Fruit fly (Drosophila melanogaster) whole organism, embryonic: ENCODE measurements around the gene CG15221.

ENCODE experiments used
- BtbVII ChIP-seq: fragments of 200-800 bp; sonication (Bioruptor generic); optimal IDR thresholded peaks from 3 replicates; lab custom pipeline; 2017; ENCODE audit warnings: missing biosample characterization, mild to moderate bottlenecking, missing genetic modification characterization
- CG12299 ChIP-seq: fragments of 200-800 bp; sonication (Bioruptor generic); optimal IDR thresholded peaks from 2 replicates; lab custom pipeline; 2018; ENCODE audit warnings: missing biosample characterization, mild to moderate bottlenecking, missing genetic modification characterization
- CG15073 ChIP-seq: fragments of 200-800 bp; sonication (Bioruptor generic); optimal IDR thresholded peaks from 2 replicates; lab custom pipeline; 2016; ENCODE audit warnings: missing biosample characterization, missing genetic modification characterization
- CG18599 ChIP-seq: fragments of 200-800 bp; sonication (Bioruptor generic); optimal IDR thresholded peaks from 3 replicates; lab custom pipeline; 2017; ENCODE audit warnings: missing biosample characterization, missing genetic modification characterization, mild to moderate bottlenecking, moderate library complexity, missing genetic modification reagents
- CG34422 ChIP-seq: fragments of 200-800 bp; sonication (Bioruptor generic); IDR thresholded peaks from 3 replicates; pipeline ENCODE4 v1.3.6; 2022; ENCODE audit warnings: missing biosample characterization, missing genetic modification characterization
- CG6854 ChIP-seq: fragments of 200-800 bp; sonication (Bioruptor generic); optimal IDR thresholded peaks from 3 replicates; lab custom pipeline; 2017; ENCODE audit warnings: missing biosample characterization, mild to moderate bottlenecking, missing genetic modification characterization
- CG7786 ChIP-seq: fragments of 200-800 bp; sonication (Bioruptor generic); optimal IDR thresholded peaks from 2 replicates; lab custom pipeline; 2016; ENCODE audit warnings: missing biosample characterization, missing genetic modification characterization
- CG9437 ChIP-seq: fragments of 200-800 bp; sonication (Bioruptor generic); optimal IDR thresholded peaks from 2 replicates; lab custom pipeline; 2018; ENCODE audit warnings: missing biosample characterization, mild to moderate bottlenecking, missing genetic modification characterization
- Drgx ChIP-seq: fragments of 200-800 bp; sonication (Bioruptor generic); IDR thresholded peaks from 2 replicates; pipeline ENCODE4 v1.3.6; 2022; ENCODE audit warnings: missing biosample characterization, missing genetic modification characterization
- Ets65A ChIP-seq: fragments of 200-800 bp; sonication (Bioruptor generic); peaks from one replicate; lab custom pipeline; 2016; ENCODE audit warnings: missing biosample characterization, missing genetic modification characterization
- HLH54F ChIP-seq: fragments of 200-800 bp; sonication (Bioruptor generic); optimal IDR thresholded peaks from 3 replicates; lab custom pipeline; 2016; ENCODE audit warnings: missing biosample characterization, missing genetic modification characterization
- MBD-R2 ChIP-seq: fragments of 200-800 bp; sonication (Bioruptor generic); IDR thresholded peaks from 2 replicates; pipeline ENCODE4 v1.3.6; 2022; ENCODE audit warnings: missing biosample characterization, missing genetic modification characterization
- Pdp1 ChIP-seq, 2 experiments: fragments of 200-800 bp; sonication (Bioruptor generic); optimal IDR thresholded peaks; 3 replicates each; lab custom pipeline; 2016; ENCODE audit warnings: missing biosample characterization in 2 of 2, missing genetic modification characterization in 2 of 2, mild to moderate bottlenecking in 1 of 2, moderate library complexity in 1 of 2
- Spps ChIP-seq: fragments of 200-800 bp; sonication (Bioruptor generic); optimal IDR thresholded peaks from 2 replicates; lab custom pipeline; 2018; ENCODE audit warnings: missing biosample characterization, mild to moderate bottlenecking, missing genetic modification characterization
- ftz-f1 ChIP-seq: fragments of 200-800 bp; sonication (Bioruptor generic); optimal IDR thresholded peaks from 2 replicates; lab custom pipeline; 2016; ENCODE audit warnings: missing biosample characterization, missing genetic modification characterization
- hkb ChIP-seq, 2 experiments: fragments of 200-800 bp in 1 of 2; fragments of >200 bp in 1 of 2; sonication (Bioruptor generic) in 1 of 2; IDR thresholded peaks in 1 of 2; optimal IDR thresholded peaks in 1 of 2; 2 replicates each; pipeline versions ENCODE4 v1.3.6 to Lab custom; 2017 to 2022; ENCODE audit warnings: missing biosample characterization in 1 of 2, missing genetic modification characterization in 1 of 2
- knrl ChIP-seq: fragments of 200-800 bp; sonication (Bioruptor generic); IDR thresholded peaks from 3 replicates; pipeline ENCODE4 v1.3.6; 2022; ENCODE audit warnings: missing biosample characterization, missing genetic modification characterization; ENCODE audit not compliant: partially characterized antibody
- luna ChIP-seq: fragments of 200-800 bp; sonication (Bioruptor generic); optimal IDR thresholded peaks from 2 replicates; lab custom pipeline; 2016; ENCODE audit warnings: missing biosample characterization, missing genetic modification characterization
- nerfin-2 ChIP-seq: fragments of 200-800 bp; sonication (Bioruptor generic); IDR thresholded peaks from 2 replicates; pipeline ENCODE4 v1.3.6; 2022; ENCODE audit warnings: missing biosample characterization, missing genetic modification characterization; ENCODE audit not compliant: partially characterized antibody
- nom ChIP-seq: fragments of 200-800 bp; sonication (Bioruptor generic); optimal IDR thresholded peaks from 2 replicates; lab custom pipeline; 2017; ENCODE audit warnings: missing biosample characterization, missing genetic modification characterization, mild to moderate bottlenecking, moderate library complexity, missing genetic modification reagents
- pnt ChIP-seq: fragments of 200-800 bp; sonication (Bioruptor generic); optimal IDR thresholded peaks from 3 replicates; lab custom pipeline; 2016; ENCODE audit warnings: missing biosample characterization, missing genetic modification characterization
- pum ChIP-seq: fragments of 200-800 bp; sonication (Bioruptor generic); optimal IDR thresholded peaks from 2 replicates; lab custom pipeline; 2016; ENCODE audit warnings: missing biosample characterization, missing genetic modification characterization
- ro ChIP-seq: fragments of 200-800 bp; sonication (Bioruptor generic); IDR thresholded peaks from 2 replicates; pipeline ENCODE4 v1.3.6; 2022; ENCODE audit warnings: missing biosample characterization, missing genetic modification characterization
- slou ChIP-seq: fragments of 200-800 bp; sonication (Bioruptor generic); optimal IDR thresholded peaks from 3 replicates; lab custom pipeline; 2016; ENCODE audit warnings: missing biosample characterization, missing genetic modification characterization
- sqz ChIP-seq: fragments of 200-800 bp; sonication (Bioruptor generic); optimal IDR thresholded peaks from 3 replicates; lab custom pipeline; 2018; ENCODE audit warnings: missing biosample characterization, mild to moderate bottlenecking, missing genetic modification characterization
- vfl ChIP-seq: fragments of 200-800 bp; sonication (Bioruptor generic); optimal IDR thresholded peaks from 2 replicates; lab custom pipeline; 2016; ENCODE audit warnings: missing biosample characterization, missing genetic modification characterization
- vvl ChIP-seq: fragments of 200-800 bp; sonication (Bioruptor generic); IDR thresholded peaks from 2 replicates; pipeline ENCODE4 v1.3.6; 2022; ENCODE audit warnings: missing biosample characterization, missing genetic modification characterization
- zen2 ChIP-seq: fragments of 200-800 bp; sonication (Bioruptor generic); IDR thresholded peaks from 3 replicates; pipeline ENCODE4 v1.3.6; 2022; ENCODE audit warnings: missing biosample characterization, missing genetic modification characterization; ENCODE audit not compliant: partially characterized antibody

CG15221 gene

dm6 chrX:11775987-11776587, 52.0 kb downstream of the CG15221 start (continued):
- no peak for TF ChIP-seq CG6854 (GFP tag; lab: Kevin White, UChicago)
- TF ChIP-seq MBD-R2 (GFP tag; lab: Robert Waterston, UW): no peak; the same call in 1 of the 2 replicates
- TF ChIP-seq CG7786 (GFP tag; lab: Kevin White, UChicago): peak; percentile 6
- TF ChIP-seq nerfin-2 (GFP tag; lab: Robert Waterston, UW): no peak
- TF ChIP-seq zen2 (GFP tag; lab: Robert Waterston, UW): no peak
- TF ChIP-seq pnt (GFP tag; lab: Kevin White, UChicago): peak; percentile 57

dm6 chrX:11778734-11779220, 54.7 kb downstream of the CG15221 start, which contains the start of gene dy:
dy (minus strand) TSS chrX:11778784.
- TF ChIP-seq Ets65A (GFP tag; lab: Kevin White, UChicago) (peak; percentile 61), HLH54F (no peak), vfl (GFP tag; lab: Kevin White, UChicago) (no peak)

- TF ChIP-seq Drgx (GFP tag; lab: Robert Waterston, UW) (peak; percentile 28; the same call in 1 of the 2 replicates), knrl (no peak), CG12299 (tag; lab: Kevin White, UChicago) (no peak), BtbVII (GFP tag; lab: Kevin White, UChicago) (no peak), hkb (optimal IDR thresholded peaks at IDR 0.05; lab: Kevin White, UChicago) (no peak), hkb (GFP tag; IDR thresholded peaks at IDR 0.05; lab: Robert Waterston, UW) (no peak), pum (GFP tag; lab: Kevin White, UChicago) (no peak), luna (GFP tag; lab: Kevin White, UChicago) (no peak), ftz-f1 (GFP tag; lab: Kevin White, UChicago) (no peak), sqz (GFP tag; lab: Kevin White, UChicago) (peak; percentile 11), Pdp1 (GFP tag; optimal IDR thresholded peaks at IDR 0.05; lab: Kevin White, UChicago) (no peak), CG18599 (GFP tag; lab: Kevin White, UChicago) (no peak), CG34422 (GFP tag; lab: Robert Waterston, UW) (no peak), CG15073 (no peak), CG9437 (GFP tag; lab: Kevin White, UChicago) (no peak), vvl (GFP tag; lab: Robert Waterston, UW) (no peak), slou (GFP tag; lab: Kevin White, UChicago) (no peak), nom (GFP tag; lab: Kevin White, UChicago) (peak; percentile 81), ro (no peak), Spps (no peak)
- TF ChIP-seq, all 482 proteins: peak for 3
These were observed 61.0 kb downstream of the CG15221 start for dm6 chrX:11784997-11785396.
